Fruit fly (Drosophila melanogaster): ENCODE measurements around the gene CG31915.

DNA sequence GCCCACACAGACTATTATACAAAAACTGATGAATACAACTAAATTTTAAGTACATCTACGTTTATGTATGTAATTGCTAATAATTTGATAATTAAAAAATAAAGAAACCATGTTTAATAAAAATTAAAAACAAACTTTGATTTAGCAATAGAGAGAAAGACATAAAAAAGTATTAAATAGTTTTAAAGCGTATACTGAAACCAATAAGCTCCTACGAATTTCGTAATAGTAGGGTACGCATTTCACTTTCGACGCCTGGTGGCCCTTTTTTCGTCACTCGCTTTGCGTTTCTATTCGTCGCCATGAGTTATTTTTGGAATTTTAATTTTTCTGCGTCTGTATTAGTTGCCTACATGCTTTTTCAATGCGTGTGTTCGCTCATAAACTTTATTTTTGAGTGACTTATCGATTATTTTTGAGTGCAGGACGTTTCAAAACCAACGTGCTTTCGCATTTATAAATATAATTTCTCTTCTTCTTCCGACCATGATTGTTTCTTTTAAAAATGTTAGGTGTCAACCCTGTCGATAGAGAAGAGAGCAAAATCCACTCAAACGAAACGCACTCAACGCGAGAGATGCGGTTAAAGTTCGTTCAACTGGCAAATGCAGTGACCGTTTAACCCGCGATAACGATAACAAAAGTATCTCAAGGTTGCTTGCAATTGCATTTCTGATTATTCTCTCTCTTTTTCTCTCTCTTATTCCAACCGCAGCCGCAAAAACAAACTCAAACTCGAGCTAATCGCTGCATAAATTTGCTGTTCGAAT is 18.8 kb downstream of the CG31915 start, which contains the start of gene Oscillin:
- TF ChIP-seq CTCF (optimal IDR thresholded peaks at IDR 0.05), result no peak
- TF ChIP-seq CG8478 (optimal IDR thresholded peaks at IDR 0.05), result no peak
